Worm (Caenorhabditis elegans) whole organism, early embryonic: Measurements from ENCODE around the gene F01D5.3.

Experiments used
- B0310.2 ChIP-seq: sonication (generic microtip); optimal IDR thresholded peaks from 2 replicates; lab custom pipeline; 2016; ENCODE audit warnings: mild to moderate bottlenecking, missing genetic modification characterization, missing compliant biosample characterization
- F13C5.2 ChIP-seq: sonication (generic microtip); optimal IDR thresholded peaks from 2 replicates; lab custom pipeline; 2017; ENCODE audit warnings: mild to moderate bottlenecking, missing genetic modification characterization, inconsistent platforms, missing compliant biosample characterization
- aly-1 ChIP-seq: sonication (generic microtip); optimal IDR thresholded peaks from 2 replicates; lab custom pipeline; 2016; ENCODE audit warnings: missing genetic modification characterization, missing compliant biosample characterization
- ama-1 ChIP-seq: fragments of 150-350 bp; optimal IDR thresholded peaks from 2 replicates; lab custom pipeline; 2014
- ceh-13 ChIP-seq: fragments of 200-800 bp; sonication (Bioruptor generic); optimal IDR thresholded peaks from 2 replicates; lab custom pipeline; 2018; ENCODE audit warnings: mild to moderate bottlenecking, missing genetic modification characterization, missing compliant biosample characterization
- ceh-36 ChIP-seq: sonication (generic microtip); optimal IDR thresholded peaks from 2 replicates; lab custom pipeline; 2016; ENCODE audit warnings: missing genetic modification characterization, inconsistent platforms, missing compliant biosample characterization
- ets-7 ChIP-seq: sonication (generic microtip); optimal IDR thresholded peaks from 2 replicates; lab custom pipeline; 2016; ENCODE audit warnings: missing genotype, missing genetic modification characterization, missing compliant biosample characterization
- flt-1 ChIP-seq: fragments of 200-800 bp; sonication (Bioruptor generic); IDR thresholded peaks from 2 replicates; pipeline ENCODE4 v1.3.6; 2022; ENCODE audit warnings: missing genetic modification characterization, missing compliant biosample characterization
- hmbx-1 ChIP-seq: sonication (generic microtip); optimal IDR thresholded peaks from 2 replicates; lab custom pipeline; 2016; ENCODE audit warnings: mild to moderate bottlenecking, missing genetic modification characterization, missing compliant biosample characterization
- hmg-4 ChIP-seq: fragments of 200-800 bp; sonication (Bioruptor generic); optimal IDR thresholded peaks from 2 replicates; lab custom pipeline; 2018; ENCODE audit warnings: mild to moderate bottlenecking, missing genetic modification characterization, missing compliant biosample characterization
- hnd-1 ChIP-seq: sonication (generic microtip); optimal IDR thresholded peaks from 2 replicates; lab custom pipeline; 2016; ENCODE audit warnings: missing genetic modification characterization, missing compliant biosample characterization
- pes-1 ChIP-seq: fragments of 200-800 bp; sonication (Bioruptor generic); IDR thresholded peaks from 2 replicates; pipeline ENCODE4 v1.3.6; 2022; ENCODE audit warnings: missing genetic modification reagents, missing genetic modification characterization, missing compliant biosample characterization
- scrt-1 ChIP-seq: fragments of 200-800 bp; sonication (Bioruptor generic); IDR thresholded peaks from 2 replicates; pipeline ENCODE4 v1.3.6; 2022; ENCODE audit warnings: missing genetic modification characterization, missing compliant biosample characterization
- sea-1 ChIP-seq: fragments of 200-800 bp; sonication (Bioruptor generic); conservative IDR thresholded peaks from 2 replicates; pipeline ENCODE4 v1.3.6; 2022; ENCODE audit warnings: missing genetic modification characterization, missing compliant biosample characterization
- tbx-11 ChIP-seq: fragments of 200-800 bp; sonication (Bioruptor generic); IDR thresholded peaks from 2 replicates; pipeline ENCODE4 v1.3.6; 2022; ENCODE audit warnings: missing genetic modification characterization, missing compliant biosample characterization
- tbx-37 ChIP-seq: fragments of 200-800 bp; sonication (Bioruptor generic); conservative IDR thresholded peaks from 2 replicates; pipeline ENCODE4 v1.3.6; 2022; ENCODE audit warnings: missing genetic modification reagents, missing genetic modification characterization, missing compliant biosample characterization
- tra-4 ChIP-seq: sonication (generic microtip); optimal IDR thresholded peaks from 2 replicates; lab custom pipeline; 2017; ENCODE audit warnings: missing genetic modification characterization, missing compliant biosample characterization

Gene F01D5.3

ce11 chrII:13994934-13995333, 5.0 kb downstream of the F01D5.3 start, which contains the start of gene Y39G8B.7:
Y39G8B.7 (minus strand) TSS chrII:13995034.
- TF ChIP-seq ets-7 (tag; lab: Kevin White, UChicago) (no peak), tra-4 (no peak), ama-1 (lab: Kevin White, UChicago) (no peak), tbx-37 (GFP tag; lab: Robert Waterston, UW) (no peak), hnd-1 (no peak), scrt-1 (GFP tag; lab: Robert Waterston, UW) (no peak), ceh-36 (no peak), aly-1 (no peak), hmbx-1 (tag; lab: Kevin White, UChicago) (no peak), F13C5.2 (tag; lab: Kevin White, UChicago) (no peak), pes-1 (GFP tag; lab: Robert Waterston, UW) (no peak), sea-1 (no peak)

ce11 chrII:13991741-13992140, 8.2 kb downstream of the F01D5.3 start, which contains the start of gene Y39G8B.5:
Y39G8B.5 (minus strand) TSS chrII:13991841.
- TF ChIP-seq ama-1 (lab: Kevin White, UChicago) = no peak

ce11 chrII:13986061-13986460, 13.9 kb downstream of the F01D5.3 start:
- peak; percentile 54 for TF ChIP-seq hmbx-1 (tag; lab: Kevin White, UChicago)

- TF ChIP-seq scrt-1 (GFP tag; lab: Robert Waterston, UW) = no peak
- TF ChIP-seq flt-1 = no peak
- no peak for TF ChIP-seq ceh-13
- no peak for TF ChIP-seq ceh-36
- TF ChIP-seq pes-1 (GFP tag; lab: Robert Waterston, UW) = no peak
- TF ChIP-seq F13C5.2 (tag; lab: Kevin White, UChicago) = no peak
- no peak for TF ChIP-seq hmg-4 (GFP tag; lab: Kevin White, UChicago)
Observed at ce11 chrII:13984551-13984950, 15.4 kb downstream of the F01D5.3 start, which contains the start of gene sre-47. sre-47 (minus strand) TSS chrII:13984651.

- TF ChIP-seq tbx-37 (GFP tag; lab: Robert Waterston, UW) (no peak), F13C5.2 (tag; lab: Kevin White, UChicago) (no peak), hmbx-1 (tag; lab: Kevin White, UChicago) (no peak), hnd-1 (no peak), hmg-4 (GFP tag; lab: Kevin White, UChicago) (no peak), sea-1 (no peak), scrt-1 (GFP tag; lab: Robert Waterston, UW) (no peak), ets-7 (tag; lab: Kevin White, UChicago) (no peak), flt-1 (no peak), tra-4 (no peak), pes-1 (GFP tag; lab: Robert Waterston, UW) (no peak), B0310.2 (no peak), ceh-13 (no peak), ceh-36 (no peak), tbx-11 (GFP tag; lab: Robert Waterston, UW) (no peak), aly-1 (no peak), ama-1 (lab: Kevin White, UChicago) (no peak)
Observed at ce11 chrII:13982923-13983322, 17.0 kb downstream of the F01D5.3 start, which contains the start of the genes Y39G8B.13 and Y39G8B.10. Y39G8B.13 (minus strand) TSS chrII:13983047. Y39G8B.10 (minus strand) TSS chrII:13983115.

- TF ChIP-seq sea-1 (no peak), hmbx-1 (tag; lab: Kevin White, UChicago) (no peak), aly-1 (no peak), ceh-13 (no peak), ceh-36 (no peak), hmg-4 (GFP tag; lab: Kevin White, UChicago) (no peak), F13C5.2 (tag; lab: Kevin White, UChicago) (no peak), scrt-1 (GFP tag; lab: Robert Waterston, UW) (no peak), pes-1 (GFP tag; lab: Robert Waterston, UW) (no peak), ets-7 (tag; lab: Kevin White, UChicago) (no peak), flt-1 (no peak), tbx-37 (GFP tag; lab: Robert Waterston, UW) (no peak), hnd-1 (no peak)
Observed at ce11 chrII:13982247-13982646, 17.7 kb downstream of the F01D5.3 start.

- TF ChIP-seq ceh-13 (no peak), ceh-36 (no peak), aly-1 (no peak), scrt-1 (GFP tag; lab: Robert Waterston, UW) (no peak), hmbx-1 (tag; lab: Kevin White, UChicago) (no peak), B0310.2 (no peak), F13C5.2 (tag; lab: Kevin White, UChicago) (no peak)
Observed at ce11 chrII:13981819-13982218, 18.1 kb downstream of the F01D5.3 start.

- TF ChIP-seq tbx-11 (GFP tag; lab: Robert Waterston, UW) (no peak), scrt-1 (GFP tag; lab: Robert Waterston, UW) (no peak), tra-4 (no peak), sea-1 (no peak), F13C5.2 (tag; lab: Kevin White, UChicago) (no peak), aly-1 (no peak), pes-1 (GFP tag; lab: Robert Waterston, UW) (no peak), flt-1 (no peak)
Observed at ce11 chrII:13981097-13981496, 18.8 kb downstream of the F01D5.3 start, which contains the start of gene Y39G8B.9. Y39G8B.9 (plus strand) TSS chrII:13981365.
